Worm (Caenorhabditis elegans): ENCODE results near the gene C14C10.5.

The C14C10.5 gene

DNA sequence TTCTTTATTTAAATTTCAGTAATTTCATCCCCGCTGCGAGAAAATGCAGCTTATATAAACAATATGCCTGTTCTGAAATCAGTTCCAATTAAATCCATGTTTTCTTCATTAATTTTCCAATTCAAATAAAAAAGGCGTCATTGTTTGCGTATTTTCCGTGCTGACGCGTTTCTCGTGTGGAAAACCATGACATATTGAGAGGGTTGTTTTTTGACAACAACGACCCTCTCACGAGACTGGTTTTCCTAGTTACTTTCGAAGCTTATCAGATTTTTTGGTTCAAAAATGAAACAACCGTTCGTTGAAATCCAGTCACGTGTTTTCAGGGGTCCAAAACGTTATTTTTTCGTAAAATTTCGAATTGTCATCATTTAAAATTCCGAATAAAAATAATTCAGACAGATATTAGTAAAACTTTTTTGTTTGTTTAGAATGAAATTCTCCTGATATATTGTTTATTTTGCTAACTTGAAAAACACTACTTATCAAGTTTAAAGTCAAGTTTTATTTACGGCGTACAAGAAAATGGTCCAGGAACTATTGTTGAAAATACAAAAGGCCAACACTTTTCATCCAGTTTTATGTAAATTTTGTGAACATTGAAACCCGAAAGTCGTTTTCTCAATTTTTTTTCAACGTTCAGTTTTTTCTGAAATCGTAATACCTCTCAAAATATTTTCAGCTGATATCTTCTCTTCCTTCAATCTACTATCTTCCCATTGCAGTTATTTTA, at the start of gene C14C10.5:
C14C10.5 (plus strand) TSS at position 683 of the 733 bp plus-strand sequence.
- TF ChIP-seq lin-35 (GFP tag; optimal IDR thresholded peaks at IDR 0.05) (peak in 1 of 2 experiments; percentile 19), rnt-1 (tag; optimal IDR thresholded peaks at IDR 0.05) (no peak), pax-3 (tag; optimal IDR thresholded peaks at IDR 0.05) (no peak), fkh-8 (tag; optimal IDR thresholded peaks at IDR 0.05) (no peak), sup-37 (GFP tag; optimal IDR thresholded peaks at IDR 0.05) (no peak), pag-3 (tag; optimal IDR thresholded peaks at IDR 0.05; ENCODE audit: borderline replicate concordance, insufficient read depth) (no peak), unc-130 (tag; optimal IDR thresholded peaks at IDR 0.05) (no peak), unc-62 (GFP tag; optimal IDR thresholded peaks at IDR 0.05) (no peak), pqm-1 (tag; optimal IDR thresholded peaks at IDR 0.05) (no peak), aha-1 (tag; optimal IDR thresholded peaks at IDR 0.05) (no peak), nhr-237 (tag; optimal IDR thresholded peaks at IDR 0.05) (no peak), snu-23 (GFP tag; optimal IDR thresholded peaks at IDR 0.05) (peak; percentile 9), fkh-4 (tag; optimal IDR thresholded peaks at IDR 0.05; ENCODE audit: borderline replicate concordance) (no peak), hpl-2 (GFP tag; optimal IDR thresholded peaks at IDR 0.05) (no peak), grh-1 (GFP tag; IDR thresholded peaks at IDR 0.05) (no peak), lin-14 (GFP tag; optimal IDR thresholded peaks at IDR 0.05) (peak; percentile 19), Y116A8C.19 (tag; optimal IDR thresholded peaks at IDR 0.05; ENCODE audit: borderline replicate concordance) (no peak), lsy-2 (tag; optimal IDR thresholded peaks at IDR 0.05) (peak in 1 of 2 experiments; percentile 42), efl-1 (optimal IDR thresholded peaks at IDR 0.05) (no peak), efl-1 (GFP tag; optimal IDR thresholded peaks at IDR 0.05 in 1 of 2) (peak in 1 of 2 experiments; percentile 62), lin-13 (GFP tag; optimal IDR thresholded peaks at IDR 0.05) (no peak), efl-3 (GFP tag; optimal IDR thresholded peaks at IDR 0.05) (no peak), nhr-85 (tag) (peak; percentile 37), dsc-1 (tag; optimal IDR thresholded peaks at IDR 0.05) (peak; percentile 51), skn-1 (tag; optimal IDR thresholded peaks at IDR 0.05) (peak; percentile 65), nhr-90 (tag; optimal IDR thresholded peaks at IDR 0.05; ENCODE audit: poor library complexity) (no peak), nhr-47 (tag; optimal IDR thresholded peaks at IDR 0.05) (peak; percentile 10), ceh-88 (GFP tag; IDR thresholded peaks at IDR 0.05) (no peak), tbx-2 (tag; optimal IDR thresholded peaks at IDR 0.05) (no peak), zag-1 (tag; optimal IDR thresholded peaks at IDR 0.05) (no peak), nhr-20 (tag; optimal IDR thresholded peaks at IDR 0.05) (peak; percentile 14), mdl-1 (tag; optimal IDR thresholded peaks at IDR 0.05) (no peak)

DNA sequence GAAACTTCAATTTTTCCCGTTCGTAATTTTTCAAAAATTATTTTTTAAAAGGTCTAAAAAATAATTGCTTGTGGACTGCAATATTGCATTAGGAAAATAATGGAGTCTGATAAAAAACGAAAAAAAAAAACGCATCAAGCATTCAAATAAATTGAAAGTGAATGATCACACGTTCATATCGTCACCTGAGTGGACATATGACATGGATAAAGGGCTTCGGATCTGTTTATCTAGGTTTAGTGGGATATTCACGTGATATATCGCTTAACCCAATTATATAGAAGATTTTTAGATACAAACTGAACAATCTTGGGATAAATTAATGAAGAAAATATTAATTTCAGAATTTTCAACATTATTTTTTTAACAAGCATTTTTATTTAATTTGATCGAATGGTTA, 49.2 kb upstream of the C14C10.5 start:
- peak; percentile 43 for TF ChIP-seq pax-3 (tag; optimal IDR thresholded peaks at IDR 0.05)
- TF ChIP-seq blmp-1 (tag; optimal IDR thresholded peaks at IDR 0.05): peak; percentile 70
- peak; percentile 14 for TF ChIP-seq snu-23 (GFP tag; optimal IDR thresholded peaks at IDR 0.05)
- peak; percentile 86 for TF ChIP-seq dsc-1 (tag; optimal IDR thresholded peaks at IDR 0.05)
- peak; percentile 16 for TF ChIP-seq nhr-85 (tag)
- no peak for TF ChIP-seq fkh-10 (GFP tag; optimal IDR thresholded peaks at IDR 0.05)
- peak; percentile 26 for TF ChIP-seq nhr-47 (tag; optimal IDR thresholded peaks at IDR 0.05)
- peak in 1 of 6 experiments; percentile 12 for TF ChIP-seq elt-3 (tag; optimal IDR thresholded peaks at IDR 0.05)
- TF ChIP-seq swsn-7 (tag; optimal IDR thresholded peaks at IDR 0.05): no peak

DNA sequence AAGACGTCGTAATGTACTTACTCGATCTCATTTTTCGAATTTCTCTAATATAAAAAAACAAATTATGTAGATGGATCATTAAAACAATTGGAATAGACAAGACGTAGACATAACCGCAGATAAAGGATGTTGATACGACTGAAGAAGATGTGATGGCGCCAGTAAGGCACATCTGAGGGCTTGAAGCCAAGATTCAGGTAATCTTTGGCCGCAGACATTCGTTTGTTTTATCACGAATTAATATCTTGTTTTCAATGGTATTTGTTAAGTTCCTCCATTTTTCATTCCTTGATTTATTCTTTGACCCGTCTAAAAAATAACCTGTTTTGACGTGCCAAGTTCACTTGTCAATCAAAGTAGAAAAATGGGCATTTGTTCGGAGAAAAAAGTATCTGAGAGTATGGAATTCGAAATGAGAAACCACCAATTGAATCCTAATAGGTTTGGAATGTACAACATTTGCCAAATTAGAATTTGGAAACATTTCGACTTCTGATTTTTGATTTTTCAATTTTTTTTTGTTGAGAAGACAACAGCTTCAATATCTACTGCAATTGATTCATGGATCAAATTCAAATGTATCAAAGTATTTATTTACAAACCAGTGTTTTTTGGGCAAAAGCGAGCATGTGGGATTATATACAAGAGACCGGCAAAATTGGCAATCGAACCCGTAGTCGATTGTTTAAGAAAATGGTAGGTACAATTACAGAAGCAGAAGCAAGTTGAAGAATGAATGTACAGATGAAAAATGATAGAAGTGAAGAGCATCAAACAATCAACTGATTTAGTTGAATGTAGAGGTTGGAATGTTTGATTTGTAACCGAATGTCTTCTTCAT, 48.1 kb upstream of the C14C10.5 start:
- TF ChIP-seq xbp-1 (tag; optimal IDR thresholded peaks at IDR 0.05) (no peak), nhr-19 (GFP tag; conservative IDR thresholded peaks at IDR 0.05) (peak; percentile 35), egl-13 (tag; optimal IDR thresholded peaks at IDR 0.05) (no peak), ztf-4 (tag; optimal IDR thresholded peaks at IDR 0.05) (peak; percentile 38), pax-3 (tag; optimal IDR thresholded peaks at IDR 0.05) (peak; percentile 55), vab-15 (tag; optimal IDR thresholded peaks at IDR 0.05) (no peak), nhr-85 (tag) (peak; percentile 94), lsy-2 (tag; optimal IDR thresholded peaks at IDR 0.05) (peak in 1 of 2 experiments; percentile 58), lin-35 (GFP tag; optimal IDR thresholded peaks at IDR 0.05) (peak in 1 of 2 experiments; percentile 20), grh-1 (GFP tag; IDR thresholded peaks at IDR 0.05) (peak; percentile 63; the same call in 1 of the 2 replicates), aly-2 (tag; optimal IDR thresholded peaks at IDR 0.05) (peak; percentile 81), snu-23 (GFP tag; optimal IDR thresholded peaks at IDR 0.05) (peak; percentile 20), elt-3 (tag; optimal IDR thresholded peaks at IDR 0.05) (peak in 5 of 6 experiments; percentile 34 to 72 (median 55)), ets-5 (GFP tag; IDR thresholded peaks at IDR 0.05) (no peak), blmp-1 (tag; optimal IDR thresholded peaks at IDR 0.05) (peak; percentile 40), nhr-11 (tag; optimal IDR thresholded peaks at IDR 0.05) (no peak), C16A3.4 (tag; optimal IDR thresholded peaks at IDR 0.05) (peak; percentile 41), tbx-2 (tag; optimal IDR thresholded peaks at IDR 0.05) (peak; percentile 28), nhr-71 (tag; optimal IDR thresholded peaks at IDR 0.05) (peak; percentile 67)
